Worm (Caenorhabditis elegans) whole organism, young adult: ENCODE results near the gene Y39B6A.34.
A peak's percentile ranks its signal among the peaks of the same experiment; 100 is the strongest.

ENCODE experiments used
- C17E4.6 ChIP-seq: fragments of 200-800 bp; sonication (Bioruptor generic); IDR thresholded peaks from 2 replicates; pipeline ENCODE4 v1.3.6; 2022; ENCODE audit warnings: missing genetic modification reagents, missing genetic modification characterization, missing compliant biosample characterization
- F10E7.11 ChIP-seq: sonication (generic microtip); optimal IDR thresholded peaks from 2 replicates; lab custom pipeline; 2017; ENCODE audit warnings: mild to moderate bottlenecking, missing genetic modification characterization, moderate library complexity, missing compliant biosample characterization
- F49E8.2 ChIP-seq: sonication (generic microtip); optimal IDR thresholded peaks from 3 replicates; lab custom pipeline; 2017; ENCODE audit warnings: missing genetic modification characterization, mild to moderate bottlenecking, missing compliant biosample characterization, antibody characterized with exemption, moderate library complexity; ENCODE audit not compliant: insufficient read depth
- F52B5.7 ChIP-seq: sonication (generic microtip); optimal IDR thresholded peaks from 2 replicates; lab custom pipeline; 2016; ENCODE audit warnings: mild to moderate bottlenecking, missing genetic modification characterization, missing compliant biosample characterization
- T07F8.4 ChIP-seq: sonication (generic microtip); optimal IDR thresholded peaks from 2 replicates; lab custom pipeline; 2016; ENCODE audit warnings: mild to moderate bottlenecking, missing genetic modification characterization, moderate library complexity, missing compliant biosample characterization
- T26A5.8 ChIP-seq: sonication (generic microtip); optimal IDR thresholded peaks from 2 replicates; lab custom pipeline; 2016; ENCODE audit warnings: missing genetic modification characterization, missing compliant biosample characterization
- Y56A3A.18 ChIP-seq: fragments of 200-800 bp; sonication (Bioruptor generic); IDR thresholded peaks from 2 replicates; pipeline ENCODE4 v1.3.6; 2022; ENCODE audit warnings: missing genetic modification reagents, missing genetic modification characterization, missing compliant biosample characterization
- Y67H2A.10 ChIP-seq: fragments of 200-800 bp; sonication (Bioruptor generic); conservative IDR thresholded peaks from 2 replicates; pipeline ENCODE4 v1.3.6; 2022; ENCODE audit warnings: missing genetic modification reagents, missing genetic modification characterization, missing compliant biosample characterization
- Y95B8A.8 ChIP-seq: fragments of 200-800 bp; sonication (Bioruptor generic); IDR thresholded peaks from 2 replicates; pipeline ENCODE4 v1.3.6; 2022; ENCODE audit warnings: missing genetic modification reagents, missing genetic modification characterization, missing compliant biosample characterization
- ZK185.1 ChIP-seq: sonication (generic microtip); optimal IDR thresholded peaks from 2 replicates; lab custom pipeline; 2016; ENCODE audit warnings: mild to moderate bottlenecking, missing genetic modification characterization, missing compliant biosample characterization; ENCODE audit not compliant: poor library complexity, severe bottlenecking
- akir-1 ChIP-seq: fragments of 200-800 bp; sonication (Bioruptor generic); optimal IDR thresholded peaks from 2 replicates; lab custom pipeline; 2018; ENCODE audit warnings: mild to moderate bottlenecking, missing genetic modification characterization, moderate library complexity, missing compliant biosample characterization
- ama-1 ChIP-seq, 3 experiments: fragments of 150-350 bp in 1 of 3; sonication (generic microtip) in 2 of 3; optimal IDR thresholded peaks; 2 replicates each; lab custom pipeline; 2014 to 2018; ENCODE audit warnings: missing biosample characterization in 2 of 3, missing genetic modification characterization in 2 of 3, missing genetic modification reagents in 2 of 3
- aptf-3 ChIP-seq: fragments of 200-800 bp; sonication (Bioruptor generic); IDR thresholded peaks from 2 replicates; pipeline ENCODE4 v1.3.6; 2022; ENCODE audit warnings: missing genetic modification characterization, missing compliant biosample characterization
- bed-1 ChIP-seq: fragments of 200-800 bp; sonication (Bioruptor generic); IDR thresholded peaks from 2 replicates; pipeline ENCODE4 v1.3.6; 2022; ENCODE audit warnings: missing genetic modification reagents, missing genetic modification characterization, missing compliant biosample characterization
- cebp-1 ChIP-seq, 2 experiments: fragments of 200-800 bp in 1 of 2; sonication (Bioruptor generic) in 1 of 2; sonication (generic microtip) in 1 of 2; IDR thresholded peaks in 1 of 2; optimal IDR thresholded peaks in 1 of 2; 2 replicates each; pipeline versions ENCODE4 v1.3.6 to Lab custom; 2017 to 2022; ENCODE audit warnings: missing compliant biosample characterization in 2 of 2, missing genetic modification characterization in 2 of 2, mild to moderate bottlenecking in 1 of 2, missing genetic modification reagents in 1 of 2, moderate library complexity in 1 of 2
- ceh-40 ChIP-seq: fragments of 200-800 bp; sonication (Bioruptor generic); IDR thresholded peaks from 2 replicates; pipeline ENCODE4 v1.3.6; 2022; ENCODE audit warnings: missing genetic modification characterization, missing compliant biosample characterization
- dox-1 ChIP-seq: fragments of 200-800 bp; sonication (Bioruptor generic); IDR thresholded peaks from 2 replicates; pipeline ENCODE4 v1.3.6; 2022; ENCODE audit warnings: missing genetic modification reagents, missing genetic modification characterization, missing compliant biosample characterization
- dpff-1 ChIP-seq: sonication (generic microtip); optimal IDR thresholded peaks from 2 replicates; lab custom pipeline; 2017; ENCODE audit warnings: mild to moderate bottlenecking, missing genetic modification characterization, missing compliant biosample characterization
- ekl-4 ChIP-seq: fragments of 200-800 bp; sonication (Bioruptor generic); IDR thresholded peaks from 2 replicates; pipeline ENCODE4 v1.3.6; 2022; ENCODE audit warnings: missing genetic modification reagents, missing genetic modification characterization, missing compliant biosample characterization
- ets-4 ChIP-seq: fragments of 200-800 bp; sonication (Bioruptor generic); optimal IDR thresholded peaks from 2 replicates; lab custom pipeline; 2018; ENCODE audit warnings: mild to moderate bottlenecking, missing genetic modification characterization, missing compliant biosample characterization
- hrde-1 ChIP-seq: sonication (generic microtip); optimal IDR thresholded peaks from 2 replicates; lab custom pipeline; 2016; ENCODE audit warnings: missing genetic modification characterization, mild to moderate bottlenecking, missing compliant biosample characterization, moderate library complexity, missing genotype, missing genetic modification reagents, borderline replicate concordance
- let-607 ChIP-seq, 2 experiments: fragments of 200-800 bp in 1 of 2; sonication (Bioruptor generic) in 1 of 2; sonication (generic microtip) in 1 of 2; optimal IDR thresholded peaks; 2 replicates each; lab custom pipeline; 2016 to 2018; ENCODE audit warnings: mild to moderate bottlenecking in 2 of 2, missing compliant biosample characterization in 2 of 2, missing genetic modification characterization in 2 of 2, moderate library complexity in 2 of 2, missing genotype in 1 of 2
- lin-26 ChIP-seq: fragments of 200-800 bp; sonication (Bioruptor generic); IDR thresholded peaks from 2 replicates; pipeline ENCODE4 v1.3.6; 2022; ENCODE audit warnings: missing genetic modification reagents, missing genetic modification characterization, missing compliant biosample characterization
- lin-35 ChIP-seq, 3 experiments: fragments of 150-350 bp in 2 of 3; sonication (generic microtip) in 1 of 3; optimal IDR thresholded peaks; 2 replicates each; lab custom pipeline; 2014 to 2018; ENCODE audit warnings: missing biosample characterization in 3 of 3, missing genetic modification characterization in 3 of 3, missing genetic modification reagents in 3 of 3
- lin-54 ChIP-seq: fragments of 200-800 bp; sonication (Bioruptor generic); optimal IDR thresholded peaks from 2 replicates; lab custom pipeline; 2018; ENCODE audit warnings: mild to moderate bottlenecking, missing genetic modification characterization, missing compliant biosample characterization
- madf-3 ChIP-seq: fragments of 200-800 bp; sonication (Bioruptor generic); IDR thresholded peaks from 2 replicates; pipeline ENCODE4 v1.3.6; 2022; ENCODE audit warnings: missing genetic modification reagents, missing genetic modification characterization, missing compliant biosample characterization
- madf-8 ChIP-seq: fragments of 200-800 bp; sonication (Bioruptor generic); conservative IDR thresholded peaks from 2 replicates; pipeline ENCODE4 v1.3.6; 2022; ENCODE audit warnings: missing genetic modification reagents, missing genetic modification characterization, missing compliant biosample characterization
- mcd-1 ChIP-seq: fragments of 200-800 bp; sonication (Bioruptor generic); IDR thresholded peaks from 2 replicates; pipeline ENCODE4 v1.3.6; 2022; ENCODE audit warnings: missing genetic modification reagents, missing genetic modification characterization, missing compliant biosample characterization
- nfya-1 ChIP-seq: sonication (generic microtip); optimal IDR thresholded peaks from 2 replicates; lab custom pipeline; 2017; ENCODE audit warnings: antibody characterized with exemption, missing compliant biosample characterization, missing genetic modification characterization, borderline replicate concordance; ENCODE audit not compliant: insufficient read depth
- nfya-2 ChIP-seq: fragments of 200-800 bp; sonication (Bioruptor generic); IDR thresholded peaks from 2 replicates; pipeline ENCODE4 v1.3.6; 2022; ENCODE audit warnings: missing genetic modification reagents, missing genetic modification characterization, missing compliant biosample characterization
- nhr-27 ChIP-seq: fragments of 200-800 bp; sonication (Bioruptor generic); optimal IDR thresholded peaks from 2 replicates; lab custom pipeline; 2018; ENCODE audit warnings: mild to moderate bottlenecking, missing genetic modification characterization, moderate library complexity, missing compliant biosample characterization
- nhr-80 ChIP-seq: sonication (generic microtip); optimal IDR thresholded peaks from 2 replicates; lab custom pipeline; 2016; ENCODE audit warnings: missing genetic modification characterization, missing compliant biosample characterization
- rec-8 ChIP-seq, 2 experiments: sonication (generic microtip); optimal IDR thresholded peaks; 2 replicates each; lab custom pipeline; 2016; ENCODE audit warnings: mild to moderate bottlenecking in 2 of 2, missing genetic modification characterization in 2 of 2, missing genetic modification reagents in 2 of 2, missing genotype in 2 of 2, missing biosample characterization in 1 of 2, missing compliant biosample characterization in 1 of 2, moderate library complexity in 1 of 2
- snpc-1.3 ChIP-seq: sonication (generic microtip); optimal IDR thresholded peaks from 2 replicates; lab custom pipeline; 2017; ENCODE audit warnings: missing genetic modification characterization, mild to moderate bottlenecking, missing compliant biosample characterization, antibody characterized with exemption, moderate library complexity, missing genotype, missing genetic modification reagents; ENCODE audit not compliant: insufficient read depth
- somi-1 ChIP-seq: fragments of 200-800 bp; sonication (Bioruptor generic); optimal IDR thresholded peaks from 2 replicates; lab custom pipeline; 2018; ENCODE audit warnings: mild to moderate bottlenecking, missing genetic modification characterization, missing compliant biosample characterization
- sptf-2 ChIP-seq: fragments of 200-800 bp; sonication (Bioruptor generic); optimal IDR thresholded peaks from 2 replicates; lab custom pipeline; 2018; ENCODE audit warnings: mild to moderate bottlenecking, missing genetic modification characterization, missing compliant biosample characterization
- tbx-9 ChIP-seq: sonication (generic microtip); optimal IDR thresholded peaks from 2 replicates; lab custom pipeline; 2016; ENCODE audit warnings: borderline replicate concordance, missing genetic modification characterization, inconsistent platforms, missing compliant biosample characterization
- tlf-1 ChIP-seq: fragments of 200-800 bp; sonication (Bioruptor generic); optimal IDR thresholded peaks from 2 replicates; lab custom pipeline; 2018; ENCODE audit warnings: mild to moderate bottlenecking, missing genetic modification characterization, missing compliant biosample characterization
- unc-62 ChIP-seq: fragments of 150-350 bp; optimal IDR thresholded peaks from 2 replicates; lab custom pipeline; 2014; ENCODE audit warnings: missing biosample characterization, missing genetic modification reagents, missing genetic modification characterization
- xnd-1 ChIP-seq: sonication (generic microtip); optimal IDR thresholded peaks from 2 replicates; lab custom pipeline; 2016; ENCODE audit warnings: missing genotype, missing genetic modification reagents, missing genetic modification characterization, missing compliant biosample characterization
- zfh-2 ChIP-seq: fragments of 200-800 bp; sonication (Bioruptor generic); conservative IDR thresholded peaks from 2 replicates; pipeline ENCODE4 v1.3.6; 2022; ENCODE audit warnings: missing genetic modification reagents, missing genetic modification characterization, missing compliant biosample characterization
- ztf-26 ChIP-seq: sonication (generic microtip); optimal IDR thresholded peaks from 2 replicates; lab custom pipeline; 2017; ENCODE audit warnings: missing genetic modification characterization, missing compliant biosample characterization
- ztf-28 ChIP-seq: fragments of 200-800 bp; sonication (Bioruptor generic); IDR thresholded peaks from 2 replicates; pipeline ENCODE4 v1.3.6; 2022; ENCODE audit warnings: missing genetic modification reagents, missing genetic modification characterization, missing compliant biosample characterization
- ztf-6 ChIP-seq: fragments of 200-800 bp; sonication (Bioruptor generic); IDR thresholded peaks from 2 replicates; pipeline ENCODE4 v1.3.6; 2022; ENCODE audit warnings: missing genetic modification reagents, missing genetic modification characterization, missing compliant biosample characterization

Y39B6A.34 gene

DNA sequence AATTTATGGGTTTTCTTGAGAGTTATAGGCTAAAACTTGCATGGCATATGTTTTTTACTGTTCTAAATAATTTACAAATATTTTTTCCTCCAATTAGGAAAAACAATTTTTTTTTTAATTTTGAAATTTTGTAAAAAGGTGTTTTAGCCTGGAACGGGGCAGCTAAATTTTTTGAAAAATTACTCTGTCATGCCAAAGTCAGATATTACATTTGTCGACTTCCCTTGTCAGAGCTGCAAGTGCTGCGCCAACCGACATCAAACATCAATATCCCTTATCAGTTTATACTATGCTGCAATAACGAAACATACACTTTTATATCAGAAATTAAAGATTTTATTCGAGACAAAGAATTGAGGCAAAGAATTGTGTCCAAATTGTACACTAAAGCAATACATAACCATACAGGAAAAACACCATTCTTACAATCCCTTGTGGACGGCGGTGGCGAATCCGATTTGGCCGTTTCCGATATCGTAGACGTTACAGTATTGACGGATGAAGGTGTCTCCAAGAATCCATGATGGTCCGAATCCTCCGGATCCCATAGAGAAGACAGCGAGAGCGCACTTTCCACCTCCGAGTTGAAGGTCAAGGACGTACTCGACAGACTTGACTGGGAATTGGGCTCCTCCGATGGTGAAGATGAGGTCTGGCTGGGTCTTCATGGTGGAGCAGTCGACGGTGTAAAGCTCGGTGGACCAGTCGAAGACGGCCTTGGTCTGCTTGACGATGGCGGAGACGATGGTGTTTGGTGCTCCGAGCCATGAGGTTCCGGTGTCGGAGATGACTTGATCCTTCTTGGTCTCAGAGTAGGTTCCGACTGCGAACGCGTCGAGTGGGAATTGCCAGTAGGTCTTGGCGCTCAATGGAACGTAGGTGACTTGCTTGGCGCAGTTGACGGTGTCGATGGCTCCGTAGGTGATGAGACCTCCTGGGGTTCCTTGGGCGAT lies 48.6 kb downstream of the Y39B6A.34 start (continued):
- no peak for TF ChIP-seq cebp-1 (GFP tag; IDR thresholded peaks at IDR 0.05; lab: Robert Waterston, UW)
- TF ChIP-seq cebp-1 (tag; optimal IDR thresholded peaks at IDR 0.05; lab: Kevin White, UChicago): peak; percentile 32
- TF ChIP-seq nhr-27 (tag; lab: Kevin White, UChicago): no peak
- no peak for TF ChIP-seq madf-8 (GFP tag; lab: Robert Waterston, UW)
- TF ChIP-seq T26A5.8: no peak
- TF ChIP-seq Y56A3A.18: peak; percentile 37; the same call in 1 of the 2 replicates
- no peak for TF ChIP-seq rec-8 (tag; optimal IDR thresholded peaks at IDR 0.05; lab: Kevin White, UChicago)
- TF ChIP-seq ceh-40 (GFP tag; lab: Robert Waterston, UW): no peak
- no peak for TF ChIP-seq F49E8.2 (tag; lab: Kevin White, UChicago)
- no peak for TF ChIP-seq hrde-1 (tag; lab: Kevin White, UChicago)
- no peak for TF ChIP-seq F10E7.11
- TF ChIP-seq ZK185.1 (tag; lab: Kevin White, UChicago): no peak
- TF ChIP-seq bed-1 (GFP tag; lab: Robert Waterston, UW): no peak
- peak; percentile 59 for TF ChIP-seq nhr-80 (tag; lab: Kevin White, UChicago)
- no peak for TF ChIP-seq aptf-3
- TF ChIP-seq ekl-4: no peak
- TF ChIP-seq madf-3 (GFP tag; lab: Robert Waterston, UW): no peak
- 0 out of 2 replicates have a peak, but pooled peaks have one; percentile 50 for TF ChIP-seq Y95B8A.8
- no peak for TF ChIP-seq sptf-2 (GFP tag; lab: Kevin White, UChicago)
- no peak for TF ChIP-seq tlf-1 (GFP tag; lab: Kevin White, UChicago)

ce11 chrV:19050438-19050837 lies 49.6 kb downstream of the Y39B6A.34 start, which contains the start of gene asp-1:
TSS of gene asp-1 (minus strand) at chrV:19050752.
- TF ChIP-seq unc-62 (GFP tag; lab: Kevin White, UChicago): no peak
- TF ChIP-seq dox-1 (GFP tag; lab: Robert Waterston, UW): peak; percentile 47
- peak in 1 of 2 experiments; percentile 32 for TF ChIP-seq let-607 (tag; optimal IDR thresholded peaks at IDR 0.05; lab: Kevin White, UChicago)
- TF ChIP-seq F52B5.7 (tag; lab: Kevin White, UChicago): no peak
- peak; percentile 40 for TF ChIP-seq zfh-2 (GFP tag; lab: Robert Waterston, UW)
- no peak for TF ChIP-seq snpc-1.3 (tag; lab: Kevin White, UChicago)
- no peak for TF ChIP-seq dpff-1 (tag; lab: Kevin White, UChicago)
- no peak for TF ChIP-seq akir-1 (GFP tag; lab: Kevin White, UChicago)
- TF ChIP-seq mcd-1: no peak
- TF ChIP-seq C17E4.6 (GFP tag; lab: Robert Waterston, UW): no peak
- TF ChIP-seq lin-35 (GFP tag; optimal IDR thresholded peaks at IDR 0.05; lab: Kevin White, UChicago): no peak
- TF ChIP-seq lin-54: peak; percentile 16
- no peak for TF ChIP-seq ama-1 (optimal IDR thresholded peaks at IDR 0.05; lab: Kevin White, UChicago)
- TF ChIP-seq ama-1 (GFP tag; optimal IDR thresholded peaks at IDR 0.05; lab: Kevin White, UChicago): no peak
- TF ChIP-seq tbx-9 (tag; lab: Kevin White, UChicago): no peak
- no peak for TF ChIP-seq lin-26
- no peak for TF ChIP-seq tlf-1 (GFP tag; lab: Kevin White, UChicago)
- no peak for TF ChIP-seq Y67H2A.10
- TF ChIP-seq ztf-26: no peak
- TF ChIP-seq xnd-1 (tag; lab: Kevin White, UChicago): no peak
- no peak for TF ChIP-seq T07F8.4 (tag; lab: Kevin White, UChicago)
- no peak for TF ChIP-seq nfya-1
- TF ChIP-seq ztf-28 (GFP tag; lab: Robert Waterston, UW): peak; percentile 38; the same call in 1 of the 2 replicates
- TF ChIP-seq nfya-2 (GFP tag; lab: Robert Waterston, UW): no peak
- no peak for TF ChIP-seq somi-1 (GFP tag; lab: Kevin White, UChicago)
- no peak for TF ChIP-seq ets-4 (GFP tag; lab: Kevin White, UChicago)
- TF ChIP-seq ztf-6 (GFP tag; lab: Robert Waterston, UW): no peak
